Fruit fly (Drosophila melanogaster): Measurements from ENCODE around the gene Cpr73D.

- TF ChIP-seq Ets98B (GFP tag; IDR thresholded peaks at IDR 0.05) (no peak), fd96Ca (GFP tag; IDR thresholded peaks at IDR 0.05) (no peak), rn (GFP tag; IDR thresholded peaks at IDR 0.05) (no peak), EcR (GFP tag; optimal IDR thresholded peaks at IDR 0.05) (peak; percentile 93), CG10348 (GFP tag; IDR thresholded peaks at IDR 0.05) (no peak), CG8301 (tag; optimal IDR thresholded peaks at IDR 0.05) (no peak), Pif1A (GFP tag; optimal IDR thresholded peaks at IDR 0.05) (no peak), D1 (tag; optimal IDR thresholded peaks at IDR 0.05) (no peak), CG8159 (tag; optimal IDR thresholded peaks at IDR 0.05) (no peak), gl (tag; optimal IDR thresholded peaks at IDR 0.05) (no peak), CG14655 (GFP tag; optimal IDR thresholded peaks at IDR 0.05) (no peak), CG12605 (GFP tag; IDR thresholded peaks at IDR 0.05) (no peak)
Measured at dm6 chr3L:16936689-16937088, 20.8 kb downstream of the Cpr73D start.
